Worm (Caenorhabditis elegans): Measurements from ENCODE around the gene kgb-1.

Gene kgb-1

DNA sequence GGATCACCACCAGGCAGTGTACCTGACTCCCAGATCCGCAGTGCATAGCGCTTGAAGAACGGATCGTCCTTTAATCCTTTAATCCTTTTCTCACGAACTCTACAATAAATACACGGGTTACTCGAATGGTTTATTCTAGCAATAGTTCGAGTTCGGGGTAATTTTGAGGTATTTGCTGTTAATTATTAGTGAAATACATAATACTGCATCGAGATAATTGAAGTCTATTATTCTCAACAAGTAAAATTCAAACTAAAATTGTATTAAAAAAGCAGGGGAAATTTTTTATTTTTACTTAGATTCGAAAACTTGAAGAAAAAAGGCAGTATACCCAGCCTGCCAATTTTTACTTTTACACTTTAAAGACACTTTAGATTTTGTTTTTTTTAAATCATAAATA, at the start of gene kgb-1:
Gene kgb-1, minus strand, starts transcription at position 101 of the 400 bp plus-strand sequence.
- TF ChIP-seq elt-3 (tag; optimal IDR thresholded peaks at IDR 0.05) (no peak), lin-13 (GFP tag; optimal IDR thresholded peaks at IDR 0.05) (no peak), hlh-4 (tag; optimal IDR thresholded peaks at IDR 0.05) (no peak), egl-13 (tag; optimal IDR thresholded peaks at IDR 0.05) (no peak), Y116A8C.19 (tag; optimal IDR thresholded peaks at IDR 0.05; ENCODE audit: borderline replicate concordance) (no peak), ceh-82 (tag; optimal IDR thresholded peaks at IDR 0.05) (no peak), grh-1 (GFP tag; IDR thresholded peaks at IDR 0.05) (no peak), ceh-90 (tag; optimal IDR thresholded peaks at IDR 0.05) (no peak), ztf-11 (tag; optimal IDR thresholded peaks at IDR 0.05) (no peak), aly-2 (tag; optimal IDR thresholded peaks at IDR 0.05) (no peak), pqm-1 (tag; optimal IDR thresholded peaks at IDR 0.05) (no peak), efl-1 (optimal IDR thresholded peaks at IDR 0.05) (no peak), efl-1 (GFP tag; optimal IDR thresholded peaks at IDR 0.05 in 1 of 2) (no peak), unc-130 (tag; optimal IDR thresholded peaks at IDR 0.05) (no peak), unc-30 (tag; optimal IDR thresholded peaks at IDR 0.05) (no peak), isw-1 (GFP tag; IDR thresholded peaks at IDR 0.05) (no peak), ceh-88 (GFP tag; IDR thresholded peaks at IDR 0.05) (no peak), snpc-4 (tag; optimal IDR thresholded peaks at IDR 0.05) (no peak), nhr-76 (tag; optimal IDR thresholded peaks at IDR 0.05) (no peak), nhr-19 (GFP tag; conservative IDR thresholded peaks at IDR 0.05) (no peak)

DNA sequence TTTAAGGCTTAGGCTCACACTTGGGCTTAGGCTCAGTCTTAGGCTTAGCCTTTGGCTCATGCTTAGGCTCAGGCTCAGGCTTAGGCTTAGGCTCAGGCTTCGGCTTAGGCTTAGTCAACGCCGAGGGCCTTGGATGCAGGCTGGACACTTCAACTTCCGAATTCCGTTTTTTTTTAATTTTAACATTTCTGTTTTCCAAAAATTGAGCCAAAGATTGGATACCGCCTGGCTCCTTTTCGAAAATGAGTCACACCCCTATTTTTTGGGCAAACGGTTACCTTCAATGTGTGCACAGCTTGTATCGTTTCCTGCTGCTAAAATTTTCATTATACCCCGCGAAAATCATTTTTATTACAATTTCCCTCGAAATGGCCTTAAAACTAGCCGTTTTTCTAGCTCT, 45.6 kb upstream of the kgb-1 start, which contains the start of gene M04G7.1:
Gene M04G7.1, plus strand, starts transcription at position 301 of the 400 bp plus-strand sequence.
- TF ChIP-seq lin-15B (tag; optimal IDR thresholded peaks at IDR 0.05) (no peak), pqm-1 (tag; optimal IDR thresholded peaks at IDR 0.05) (no peak)

DNA sequence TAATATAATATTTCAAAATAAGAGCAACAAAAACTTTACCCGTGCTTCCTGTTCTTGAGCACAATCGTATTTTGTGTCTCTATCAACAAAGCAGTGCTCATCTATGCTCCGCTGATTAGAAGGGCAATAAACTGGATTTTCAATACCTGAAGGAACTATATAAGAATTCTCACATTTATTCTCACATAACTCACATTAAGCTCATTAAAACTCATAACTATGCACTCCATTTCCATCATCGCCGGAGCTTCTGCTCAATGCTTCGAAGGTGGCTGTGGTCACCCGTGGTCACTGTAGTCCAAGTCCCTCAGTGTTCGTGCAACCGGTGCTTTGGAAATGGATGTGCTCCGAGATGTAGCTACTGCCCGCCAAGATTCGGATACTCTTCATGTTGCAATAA, 45.0 kb upstream of the kgb-1 start, which contains the start of the genes Y66H1A.8 and M04G7.5:
Gene Y66H1A.8, minus strand, starts transcription at position 101 of the 400 bp plus-strand sequence.
Gene M04G7.5, plus strand, starts transcription at position 258 of the 400 bp plus-strand sequence.
- TF ChIP-seq ets-5 (GFP tag; IDR thresholded peaks at IDR 0.05) (no peak), nhr-11 (tag; optimal IDR thresholded peaks at IDR 0.05) (no peak), pax-3 (tag; optimal IDR thresholded peaks at IDR 0.05) (no peak), lsy-2 (tag; optimal IDR thresholded peaks at IDR 0.05) (no peak), unc-62 (GFP tag; optimal IDR thresholded peaks at IDR 0.05) (no peak), ztf-4 (tag; optimal IDR thresholded peaks at IDR 0.05) (no peak), lin-39 (tag; optimal IDR thresholded peaks at IDR 0.05) (no peak), C16A3.4 (tag; optimal IDR thresholded peaks at IDR 0.05) (no peak), nhr-12 (tag; optimal IDR thresholded peaks at IDR 0.05) (no peak), nhr-19 (GFP tag; conservative IDR thresholded peaks at IDR 0.05) (no peak), efl-3 (GFP tag; optimal IDR thresholded peaks at IDR 0.05) (no peak), ceh-90 (tag; optimal IDR thresholded peaks at IDR 0.05) (no peak)

DNA sequence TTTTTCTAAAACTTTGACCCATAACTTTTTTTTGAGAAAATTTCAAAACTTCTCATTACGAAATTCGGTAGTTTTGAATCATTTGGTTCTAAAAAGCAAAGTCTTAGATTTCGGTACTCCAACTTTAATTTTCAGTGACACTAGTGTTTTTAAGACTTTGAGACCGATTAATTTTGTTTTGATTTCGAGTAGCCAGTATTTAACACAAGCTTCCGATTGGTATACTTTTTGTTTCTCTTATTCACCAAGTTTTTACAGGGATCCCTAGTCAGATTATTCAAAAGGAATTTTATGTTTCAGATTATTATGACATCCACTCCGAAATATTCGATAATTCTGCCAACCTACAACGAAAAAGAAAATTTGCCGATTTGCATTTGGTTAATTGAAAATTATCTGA, 35.5 kb upstream of the kgb-1 start, which contains the start of gene dpm-1:
Gene dpm-1, plus strand, starts transcription at position 301 of the 400 bp plus-strand sequence.
- TF ChIP-seq efl-3 (GFP tag; optimal IDR thresholded peaks at IDR 0.05) (no peak), ama-1 (optimal IDR thresholded peaks at IDR 0.05) (no peak), nhr-11 (tag; optimal IDR thresholded peaks at IDR 0.05) (no peak), fkh-4 (tag; optimal IDR thresholded peaks at IDR 0.05; ENCODE audit: borderline replicate concordance) (no peak), ceh-90 (tag; optimal IDR thresholded peaks at IDR 0.05) (no peak), C34B4.2 (tag; optimal IDR thresholded peaks at IDR 0.05) (no peak)

DNA sequence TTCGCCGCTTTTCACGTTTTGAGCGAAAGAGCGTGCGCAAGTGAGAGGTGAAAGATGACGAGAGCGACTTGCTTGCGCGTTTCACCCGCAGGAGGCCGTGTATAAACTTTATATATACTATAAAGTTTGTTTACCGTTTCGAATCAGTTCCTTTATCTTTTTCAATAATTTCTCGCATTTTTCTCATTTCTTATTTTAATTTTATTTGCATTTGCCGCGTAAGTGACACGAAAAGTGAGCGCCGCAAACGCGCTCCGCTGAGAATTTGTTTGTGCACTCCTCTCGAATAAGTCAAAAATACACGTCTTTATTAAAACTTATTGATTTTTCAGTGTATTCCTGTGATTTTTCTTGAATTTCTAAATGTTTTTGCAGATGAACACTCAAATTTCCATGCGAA, 33.8 kb upstream of the kgb-1 start, which contains the start of gene mrpl-55:
Gene mrpl-55, plus strand, starts transcription at position 364 of the 400 bp plus-strand sequence.
- TF ChIP-seq nhr-84 (tag; optimal IDR thresholded peaks at IDR 0.05): no peak
- no peak for TF ChIP-seq hlh-17 (GFP tag; optimal IDR thresholded peaks at IDR 0.05; ENCODE audit: borderline replicate concordance)
- peak; percentile 88 for TF ChIP-seq unc-86 (tag; optimal IDR thresholded peaks at IDR 0.05)
- TF ChIP-seq lsy-2 (tag; optimal IDR thresholded peaks at IDR 0.05): peak; percentile 91 to 95
- TF ChIP-seq ceh-88 (GFP tag; IDR thresholded peaks at IDR 0.05): peak; percentile 89
- TF ChIP-seq nhr-20 (tag; optimal IDR thresholded peaks at IDR 0.05): peak; percentile 91
- no peak for TF ChIP-seq ceh-63 (GFP tag; optimal IDR thresholded peaks at IDR 0.05)
- peak; percentile 69 for TF ChIP-seq mef-2 (tag; optimal IDR thresholded peaks at IDR 0.05)
- TF ChIP-seq nhr-76 (tag; optimal IDR thresholded peaks at IDR 0.05): no peak
- TF ChIP-seq nhr-19 (GFP tag; conservative IDR thresholded peaks at IDR 0.05): peak; percentile 89
- TF ChIP-seq sptf-1 (tag; optimal IDR thresholded peaks at IDR 0.05): no peak
- peak; percentile 76 for TF ChIP-seq lir-3 (tag; optimal IDR thresholded peaks at IDR 0.05; ENCODE audit: poor library complexity)
- TF ChIP-seq C16A3.4 (tag; optimal IDR thresholded peaks at IDR 0.05): peak; percentile 96
- peak; percentile 93 for TF ChIP-seq rnt-1 (tag; optimal IDR thresholded peaks at IDR 0.05)
- TF ChIP-seq aha-1 (tag; optimal IDR thresholded peaks at IDR 0.05): no peak
- peak; percentile 95 for TF ChIP-seq nhr-71 (tag; optimal IDR thresholded peaks at IDR 0.05)
- TF ChIP-seq pax-3 (tag; optimal IDR thresholded peaks at IDR 0.05): peak; percentile 88
- TF ChIP-seq fkh-10 (GFP tag; optimal IDR thresholded peaks at IDR 0.05): peak; percentile 47
- TF ChIP-seq efl-1 (optimal IDR thresholded peaks at IDR 0.05): peak; percentile 88 to 98
- TF ChIP-seq efl-1 (GFP tag; optimal IDR thresholded peaks at IDR 0.05 in 1 of 2): peak; percentile 96 to 99
